Fruit fly (Drosophila melanogaster): ENCODE results near the gene CG3386.
A peak's percentile ranks its signal among the peaks of the same experiment; 100 is the strongest.

Gene CG3386

dm6 chr3L:700160-700917 is 18.1 kb upstream of the CG3386 start (continued):
- peak; percentile 37 for TF ChIP-seq CG4707 (GFP tag; optimal IDR thresholded peaks at IDR 0.05)
- peak; percentile 57 for TF ChIP-seq her (GFP tag; optimal IDR thresholded peaks at IDR 0.05)
- TF ChIP-seq Adf1 (GFP tag; IDR thresholded peaks at IDR 0.05) = peak; percentile 16; the same call in 1 of the 2 replicates
- TF ChIP-seq CG7556 (GFP tag; optimal IDR thresholded peaks at IDR 0.05) = peak; percentile 68
- TF ChIP-seq Ravus (GFP tag; IDR thresholded peaks at IDR 0.05) = no peak
- peak; percentile 6 for TF ChIP-seq CG8281 (tag; optimal IDR thresholded peaks at IDR 0.05)
- TF ChIP-seq CG6683 (GFP tag; optimal IDR thresholded peaks at IDR 0.05) = no peak
- no peak for TF ChIP-seq CG7372 (GFP tag; IDR thresholded peaks at IDR 0.05)
- peak; percentile 38 for TF ChIP-seq CG15011 (GFP tag; optimal IDR thresholded peaks at IDR 0.05)
- no peak for TF ChIP-seq HLHmδ (GFP tag; optimal IDR thresholded peaks at IDR 0.05)
- TF ChIP-seq rib (GFP tag; IDR thresholded peaks at IDR 0.05) = no peak
- 0 out of 3 replicates have a peak, but pooled peaks have one; percentile 11 for TF ChIP-seq CG2889 (GFP tag; IDR thresholded peaks at IDR 0.05)
- peak; percentile 46 for TF ChIP-seq odd (GFP tag; optimal IDR thresholded peaks at IDR 0.05)
- peak in 1 of 3 experiments; percentile 44 for TF ChIP-seq lola (GFP tag; optimal IDR thresholded peaks at IDR 0.05)
- no peak for TF ChIP-seq fd64A (GFP tag; optimal IDR thresholded peaks at IDR 0.05)
- TF ChIP-seq wdn (GFP tag; IDR thresholded peaks at IDR 0.05) = no peak
- TF ChIP-seq Neu2 (GFP tag; optimal IDR thresholded peaks at IDR 0.05; ENCODE audit: borderline replicate concordance) = no peak
- peak; percentile 49 for TF ChIP-seq nmo (GFP tag; optimal IDR thresholded peaks at IDR 0.05)
- no peak for TF ChIP-seq C15 (GFP tag; IDR thresholded peaks at IDR 0.05)
- TF ChIP-seq CG2116 (GFP tag; optimal IDR thresholded peaks at IDR 0.05) = peak; percentile 14
- TF ChIP-seq pfk (GFP tag; optimal IDR thresholded peaks at IDR 0.05) = no peak
- no peak for TF ChIP-seq CkIIα-i1 (GFP tag; IDR thresholded peaks at IDR 0.05)
- TF ChIP-seq CG12299 (tag; optimal IDR thresholded peaks at IDR 0.05) = peak; percentile 72
- peak; percentile 11 for TF ChIP-seq CTCF (GFP tag; optimal IDR thresholded peaks at IDR 0.05)
- TF ChIP-seq ewg (GFP tag; optimal IDR thresholded peaks at IDR 0.05) = no peak
- TF ChIP-seq zen (tag; optimal IDR thresholded peaks at IDR 0.05) = peak; percentile 26
- TF ChIP-seq knrl (GFP tag; IDR thresholded peaks at IDR 0.05; ENCODE audit: partially characterized antibody) = no peak
- TF ChIP-seq da (GFP tag; optimal IDR thresholded peaks at IDR 0.05) = no peak
- 0 out of 3 replicates have a peak, but pooled peaks have one; percentile 44 for TF ChIP-seq CG34422 (GFP tag; IDR thresholded peaks at IDR 0.05)
- TF ChIP-seq NC2α (GFP tag; optimal IDR thresholded peaks at IDR 0.05) = no peak
- TF ChIP-seq pnt (GFP tag; optimal IDR thresholded peaks at IDR 0.05) = no peak
- 0 out of 3 replicates have a peak, but pooled peaks have one; percentile 32 for TF ChIP-seq gce (GFP tag; IDR thresholded peaks at IDR 0.05)
- peak; percentile 1 for TF ChIP-seq Bteb2 (GFP tag; optimal IDR thresholded peaks at IDR 0.05)
- TF ChIP-seq tio (GFP tag; optimal IDR thresholded peaks at IDR 0.05) = no peak
- TF ChIP-seq caup (GFP tag; optimal IDR thresholded peaks at IDR 0.05; ENCODE audit: severe bottlenecking) = peak; percentile 61
- no peak for TF ChIP-seq oc (tag; optimal IDR thresholded peaks at IDR 0.05)
- TF ChIP-seq ERR (GFP tag; optimal IDR thresholded peaks at IDR 0.05) = peak; percentile 17
- no peak for TF ChIP-seq Atf3 (GFP tag; optimal IDR thresholded peaks at IDR 0.05)
- TF ChIP-seq CG4360 (GFP tag; IDR thresholded peaks at IDR 0.05) = no peak
- peak; percentile 79 for TF ChIP-seq CG11695 (GFP tag; IDR thresholded peaks at IDR 0.05)
- peak; percentile 16 for TF ChIP-seq Mad (GFP tag; optimal IDR thresholded peaks at IDR 0.05)
- TF ChIP-seq CG1233 (GFP tag; optimal IDR thresholded peaks at IDR 0.05) = peak; percentile 41
- TF ChIP-seq Dek (tag; optimal IDR thresholded peaks at IDR 0.05) = peak; percentile 21
- peak; percentile 50 for TF ChIP-seq CG15514 (GFP tag; optimal IDR thresholded peaks at IDR 0.05)
- peak; percentile 71 for TF ChIP-seq CG12391 (tag; optimal IDR thresholded peaks at IDR 0.05)
- no peak for TF ChIP-seq Kr (GFP tag; optimal IDR thresholded peaks at IDR 0.05)
- no peak for TF ChIP-seq CG13287 (GFP tag; IDR thresholded peaks at IDR 0.05; ENCODE audit: partially characterized antibody)
- TF ChIP-seq corto (GFP tag; optimal IDR thresholded peaks at IDR 0.05) = no peak
- peak; percentile 70 for TF ChIP-seq CG18262 (tag; optimal IDR thresholded peaks at IDR 0.05)
